Fruit fly (Drosophila melanogaster) whole organism, embryonic: ENCODE results near the gene Drgx.
A peak's percentile ranks its signal among the peaks of the same experiment; 100 is the strongest.

Experiments used
- Abd-B ChIP-seq: fragments of 200-800 bp; sonication (Bioruptor generic); optimal IDR thresholded peaks from 2 replicates; lab custom pipeline; 2018; ENCODE audit warnings: missing biosample characterization, mild to moderate bottlenecking, missing genetic modification characterization, moderate library complexity
- Ada2b ChIP-seq: fragments of 200-800 bp; sonication (Bioruptor generic); IDR thresholded peaks from 2 replicates; pipeline ENCODE4 v1.3.6; 2022; ENCODE audit warnings: missing biosample characterization, missing genetic modification characterization
- CG10979 ChIP-seq: fragments of 200-800 bp; sonication (Bioruptor generic); optimal IDR thresholded peaks from 2 replicates; lab custom pipeline; 2018; ENCODE audit warnings: missing biosample characterization, mild to moderate bottlenecking, missing genetic modification characterization, moderate library complexity
- CG11504 ChIP-seq: fragments of 200-800 bp; sonication (Bioruptor generic); optimal IDR thresholded peaks from 3 replicates; lab custom pipeline; 2019; ENCODE audit warnings: missing biosample characterization, mild to moderate bottlenecking, missing genetic modification characterization, moderate library complexity
- CG1233 ChIP-seq: fragments of 200-800 bp; sonication (Bioruptor generic); optimal IDR thresholded peaks from 4 replicates; lab custom pipeline; 2018; ENCODE audit warnings: missing biosample characterization, mild to moderate bottlenecking, missing genetic modification characterization
- CG12391 ChIP-seq: fragments of 200-800 bp; sonication (Bioruptor generic); optimal IDR thresholded peaks from 3 replicates; lab custom pipeline; 2018; ENCODE audit warnings: missing biosample characterization, mild to moderate bottlenecking, missing genetic modification characterization, moderate library complexity
- CG14710 ChIP-seq: fragments of 200-800 bp; sonication (Bioruptor generic); optimal IDR thresholded peaks from 3 replicates; lab custom pipeline; 2019; ENCODE audit warnings: missing biosample characterization, mild to moderate bottlenecking, missing genetic modification characterization, moderate library complexity
- CG17359 ChIP-seq: fragments of 200-800 bp; sonication (Bioruptor generic); optimal IDR thresholded peaks from 3 replicates; lab custom pipeline; 2018; ENCODE audit warnings: missing biosample characterization, mild to moderate bottlenecking, missing genetic modification characterization, moderate library complexity
- CG17912 ChIP-seq: fragments of 200-800 bp; sonication (Bioruptor generic); optimal IDR thresholded peaks from 2 replicates; lab custom pipeline; 2018; ENCODE audit warnings: missing biosample characterization, mild to moderate bottlenecking, missing genetic modification characterization
- CG2120 ChIP-seq: fragments of 200-800 bp; sonication (Bioruptor generic); optimal IDR thresholded peaks from 3 replicates; lab custom pipeline; 2016; ENCODE audit warnings: missing biosample characterization, missing genetic modification characterization
- CG32532 ChIP-seq: fragments of 200-800 bp; sonication (Bioruptor generic); IDR thresholded peaks from 2 replicates; pipeline ENCODE4 v1.3.6; 2022; ENCODE audit warnings: missing biosample characterization, missing genetic modification characterization
- CG32767 ChIP-seq: fragments of 200-800 bp; sonication (Bioruptor generic); IDR thresholded peaks from 2 replicates; pipeline ENCODE4 v1.3.6; 2022; ENCODE audit warnings: missing biosample characterization, missing genetic modification characterization
- CG33557 ChIP-seq: fragments of 200-800 bp; sonication (Bioruptor generic); optimal IDR thresholded peaks from 2 replicates; lab custom pipeline; 2019; ENCODE audit warnings: missing biosample characterization, mild to moderate bottlenecking, missing genetic modification characterization, moderate library complexity
- CG3407 ChIP-seq: fragments of 200-800 bp; sonication (Bioruptor generic); optimal IDR thresholded peaks from 2 replicates; lab custom pipeline; 2018; ENCODE audit warnings: missing biosample characterization, mild to moderate bottlenecking, missing genetic modification characterization
- CG7556 ChIP-seq: fragments of 200-800 bp; sonication (Bioruptor generic); optimal IDR thresholded peaks from 2 replicates; lab custom pipeline; 2017; ENCODE audit warnings: missing biosample characterization, mild to moderate bottlenecking, missing genetic modification characterization
- CG8765 ChIP-seq: fragments of 200-800 bp; sonication (Bioruptor generic); IDR thresholded peaks from 2 replicates; pipeline ENCODE4 v1.3.6; 2022; ENCODE audit warnings: missing biosample characterization, missing genetic modification characterization
- CG8924 ChIP-seq: fragments of 200-800 bp; optimal IDR thresholded peaks from 3 replicates; lab custom pipeline; 2019; ENCODE audit warnings: missing biosample characterization, mild to moderate bottlenecking, missing genetic modification characterization, moderate library complexity
- CG9876 ChIP-seq: fragments of 200-800 bp; sonication (Bioruptor generic); optimal IDR thresholded peaks from 2 replicates; lab custom pipeline; 2016; ENCODE audit warnings: missing biosample characterization, missing genetic modification characterization
- Camta ChIP-seq: fragments of 200-800 bp; sonication (Bioruptor generic); optimal IDR thresholded peaks from 2 replicates; lab custom pipeline; 2016; ENCODE audit warnings: missing biosample characterization, missing genetic modification characterization
- D ChIP-seq, 2 experiments: fragments of 200-800 bp in 1 of 2; fragments of >200 bp in 1 of 2; sonication (Bioruptor generic) in 1 of 2; optimal IDR thresholded peaks; 2 replicates in 1 of 2; 3 replicates in 1 of 2; lab custom pipeline; 2017; ENCODE audit warnings: mild to moderate bottlenecking in 1 of 2, missing biosample characterization in 1 of 2, missing genetic modification characterization in 1 of 2, missing genetic modification reagents in 1 of 2
- Doc2 ChIP-seq: fragments of 200-800 bp; sonication (Bioruptor generic); IDR thresholded peaks from 2 replicates; pipeline ENCODE4 v1.3.6; 2022; ENCODE audit warnings: missing biosample characterization, missing genetic modification characterization
- Drgx ChIP-seq: fragments of 200-800 bp; sonication (Bioruptor generic); IDR thresholded peaks from 2 replicates; pipeline ENCODE4 v1.3.6; 2022; ENCODE audit warnings: missing biosample characterization, missing genetic modification characterization
- HLH4C ChIP-seq: fragments of 200-800 bp; sonication (Bioruptor generic); IDR thresholded peaks from 3 replicates; pipeline ENCODE4 v1.3.6; 2022; ENCODE audit warnings: missing biosample characterization, missing genetic modification characterization; ENCODE audit not compliant: partially characterized antibody
- Hey ChIP-seq: fragments of 200-800 bp; sonication (Bioruptor generic); optimal IDR thresholded peaks from 3 replicates; lab custom pipeline; 2018; ENCODE audit warnings: missing biosample characterization, mild to moderate bottlenecking, missing genetic modification characterization
- Hmx ChIP-seq: fragments of 200-800 bp; sonication (Bioruptor generic); optimal IDR thresholded peaks from 2 replicates; lab custom pipeline; 2016; ENCODE audit warnings: missing biosample characterization, missing genetic modification characterization
- Hr78 ChIP-seq, 2 experiments: fragments of 200-800 bp in 1 of 2; fragments of >200 bp in 1 of 2; sonication (Bioruptor generic) in 1 of 2; optimal IDR thresholded peaks; 2 replicates each; lab custom pipeline; 2017 to 2019; ENCODE audit warnings: missing biosample characterization in 2 of 2, missing genetic modification characterization in 2 of 2, mild to moderate bottlenecking in 1 of 2, moderate library complexity in 1 of 2
- Med ChIP-seq: fragments of 200-800 bp; sonication (Bioruptor generic); peaks from one replicate; lab custom pipeline; 2016; ENCODE audit warnings: missing biosample characterization, missing genetic modification characterization, mild to moderate bottlenecking, inconsistent platforms, moderate library complexity
- Myb ChIP-seq: fragments of 200-800 bp; sonication (Bioruptor generic); optimal IDR thresholded peaks from 2 replicates; lab custom pipeline; 2016; ENCODE audit warnings: missing biosample characterization, missing genetic modification characterization
- NFAT ChIP-seq: fragments of 200-800 bp; sonication (Bioruptor generic); IDR thresholded peaks from 2 replicates; pipeline ENCODE4 v1.3.6; 2022; ENCODE audit warnings: missing biosample characterization, missing genetic modification characterization
- Oaz ChIP-seq: fragments of 200-800 bp; sonication (Bioruptor generic); IDR thresholded peaks from 2 replicates; pipeline ENCODE4 v1.3.6; 2022; ENCODE audit warnings: missing biosample characterization, missing genetic modification characterization
- Rfx ChIP-seq: fragments of 200-800 bp; sonication (Bioruptor generic); IDR thresholded peaks from 2 replicates; pipeline ENCODE4 v1.3.6; 2022; ENCODE audit warnings: missing biosample characterization, missing genetic modification characterization
- Six4 ChIP-seq: fragments of 200-800 bp; sonication (Bioruptor generic); optimal IDR thresholded peaks from 2 replicates; lab custom pipeline; 2016; ENCODE audit warnings: missing biosample characterization, missing genetic modification characterization
- Xbp1 ChIP-seq: fragments of 200-800 bp; sonication (Bioruptor generic); optimal IDR thresholded peaks from 3 replicates; lab custom pipeline; 2016; ENCODE audit warnings: missing biosample characterization, mild to moderate bottlenecking, missing genetic modification characterization
- abd-A ChIP-seq: fragments of 200-800 bp; sonication (Bioruptor generic); optimal IDR thresholded peaks from 3 replicates; lab custom pipeline; 2019; ENCODE audit warnings: missing biosample characterization, mild to moderate bottlenecking, missing genetic modification characterization, moderate library complexity
- bbx ChIP-seq: fragments of 200-800 bp; sonication (Bioruptor generic); IDR thresholded peaks from 2 replicates; pipeline ENCODE4 v1.3.6; 2022; ENCODE audit warnings: missing biosample characterization, missing genetic modification characterization; ENCODE audit not compliant: partially characterized antibody
- bsh ChIP-seq, 2 experiments: fragments of 200-800 bp; sonication (Bioruptor generic); optimal IDR thresholded peaks; 2 replicates each; lab custom pipeline; 2017 to 2018; ENCODE audit warnings: mild to moderate bottlenecking in 2 of 2, missing biosample characterization in 2 of 2, missing genetic modification characterization in 2 of 2, moderate library complexity in 1 of 2
- emc ChIP-seq: fragments of 200-800 bp; sonication (Bioruptor generic); optimal IDR thresholded peaks from 2 replicates; lab custom pipeline; 2016; ENCODE audit warnings: missing biosample characterization, missing genetic modification characterization
- exex ChIP-seq: fragments of 200-800 bp; sonication (Bioruptor generic); optimal IDR thresholded peaks from 4 replicates; lab custom pipeline; 2018; ENCODE audit warnings: missing biosample characterization, mild to moderate bottlenecking, missing genetic modification characterization, moderate library complexity
- grau ChIP-seq: fragments of 200-800 bp; optimal IDR thresholded peaks from 3 replicates; lab custom pipeline; 2019; ENCODE audit warnings: missing biosample characterization, mild to moderate bottlenecking, missing genetic modification characterization, moderate library complexity
- grn ChIP-seq: fragments of 200-800 bp; sonication (Bioruptor generic); optimal IDR thresholded peaks from 3 replicates; lab custom pipeline; 2017; ENCODE audit warnings: missing biosample characterization, missing genetic modification characterization
- gt ChIP-seq: fragments of 200-800 bp; sonication (Bioruptor generic); IDR thresholded peaks from 2 replicates; pipeline ENCODE4 v1.3.6; 2022; ENCODE audit warnings: missing biosample characterization, missing genetic modification characterization
- nerfin-1 ChIP-seq: fragments of 200-800 bp; sonication (Bioruptor generic); optimal IDR thresholded peaks from 3 replicates; lab custom pipeline; 2019; ENCODE audit warnings: missing biosample characterization, mild to moderate bottlenecking, missing genetic modification characterization, moderate library complexity
- ro ChIP-seq: fragments of 200-800 bp; sonication (Bioruptor generic); IDR thresholded peaks from 2 replicates; pipeline ENCODE4 v1.3.6; 2022; ENCODE audit warnings: missing biosample characterization, missing genetic modification characterization
- sens ChIP-seq: fragments of 200-800 bp; sonication (Bioruptor generic); peaks from one replicate; lab custom pipeline; 2016; ENCODE audit warnings: missing biosample characterization, missing genetic modification characterization
- seq ChIP-seq: fragments of 200-800 bp; sonication (Bioruptor generic); IDR thresholded peaks from 2 replicates; pipeline ENCODE4 v1.3.6; 2022; ENCODE audit warnings: missing biosample characterization, missing genetic modification characterization
- sug ChIP-seq: fragments of 200-800 bp; optimal IDR thresholded peaks from 2 replicates; lab custom pipeline; 2019; ENCODE audit warnings: missing biosample characterization, mild to moderate bottlenecking, missing genetic modification characterization, moderate library complexity
- tna ChIP-seq: fragments of 200-800 bp; sonication (Bioruptor generic); IDR thresholded peaks from 2 replicates; pipeline ENCODE4 v1.3.6; 2022; ENCODE audit warnings: missing biosample characterization, missing genetic modification characterization; ENCODE audit not compliant: partially characterized antibody
- trem ChIP-seq: fragments of 200-800 bp; optimal IDR thresholded peaks from 3 replicates; lab custom pipeline; 2019; ENCODE audit warnings: missing biosample characterization, mild to moderate bottlenecking, missing genetic modification characterization, moderate library complexity
- tup ChIP-seq: fragments of 200-800 bp; sonication (Bioruptor generic); optimal IDR thresholded peaks from 2 replicates; lab custom pipeline; 2016; ENCODE audit warnings: missing biosample characterization, mild to moderate bottlenecking, missing genetic modification characterization, moderate library complexity
- unc-4 ChIP-seq: fragments of 200-800 bp; sonication (Bioruptor generic); IDR thresholded peaks from 2 replicates; pipeline ENCODE4 v1.3.6; 2022; ENCODE audit warnings: missing biosample characterization, missing genetic modification characterization; ENCODE audit not compliant: partially characterized antibody
- zfh1 ChIP-seq: fragments of 200-800 bp; sonication (Bioruptor generic); IDR thresholded peaks from 3 replicates; pipeline ENCODE4 v1.3.6; 2022; ENCODE audit warnings: missing biosample characterization, missing genetic modification characterization

The Drgx gene

dm6 chr2L:3656667-3657066 lies 5.9 kb upstream of the Drgx start, which contains the start of gene for (continued):
- no peak for TF ChIP-seq CG33557 (GFP tag; lab: Kevin White, UChicago)
- no peak for TF ChIP-seq Camta
- TF ChIP-seq Myb (GFP tag; lab: Kevin White, UChicago) = no peak
- no peak for TF ChIP-seq Ada2b (GFP tag; lab: Robert Waterston, UW)
- TF ChIP-seq sens = peak; percentile 20
- no peak for TF ChIP-seq CG10979 (tag; lab: Kevin White, UChicago)
- no peak for TF ChIP-seq zfh1 (GFP tag; lab: Robert Waterston, UW)
- TF ChIP-seq sug (tag; lab: Kevin White, UChicago) = no peak
- TF ChIP-seq nerfin-1 (tag; lab: Kevin White, UChicago) = no peak
- no peak for TF ChIP-seq CG9876 (GFP tag; lab: Kevin White, UChicago)
- TF ChIP-seq CG2120 (GFP tag; lab: Kevin White, UChicago) = no peak
- no peak for TF ChIP-seq CG17912
- TF ChIP-seq Abd-B (GFP tag; lab: Kevin White, UChicago) = no peak
- no peak for TF ChIP-seq HLH4C (GFP tag; lab: Robert Waterston, UW)
- no peak for TF ChIP-seq CG7556 (GFP tag; lab: Kevin White, UChicago)
- no peak for TF ChIP-seq abd-A (tag; lab: Kevin White, UChicago)
- no peak for TF ChIP-seq ro
- peak; percentile 21; the same call in 1 of the 2 replicates for TF ChIP-seq bbx (GFP tag; lab: Robert Waterston, UW)
- no peak for TF ChIP-seq bsh (GFP tag; optimal IDR thresholded peaks at IDR 0.05; lab: Kevin White, UChicago)
- no peak for TF ChIP-seq Xbp1 (GFP tag; lab: Kevin White, UChicago)
- TF ChIP-seq CG17359 (tag; lab: Kevin White, UChicago) = no peak
- no peak for TF ChIP-seq CG3407 (GFP tag; lab: Kevin White, UChicago)
- peak; percentile 19; the same call in 1 of the 2 replicates for TF ChIP-seq CG32532
- no peak for TF ChIP-seq grau (tag; lab: Kevin White, UChicago)
- TF ChIP-seq D (optimal IDR thresholded peaks at IDR 0.05; lab: Kevin White, UChicago) = no peak
- no peak for TF ChIP-seq D (GFP tag; optimal IDR thresholded peaks at IDR 0.05; lab: Kevin White, UChicago)
- TF ChIP-seq tup (GFP tag; lab: Kevin White, UChicago) = no peak
- TF ChIP-seq Doc2 = no peak
- TF ChIP-seq gt (GFP tag; lab: Robert Waterston, UW) = no peak
- TF ChIP-seq emc (GFP tag; lab: Kevin White, UChicago) = no peak
- TF ChIP-seq CG8765 (GFP tag; lab: Robert Waterston, UW) = no peak
- no peak for TF ChIP-seq CG11504 (tag; lab: Kevin White, UChicago)
- peak; percentile 50 for TF ChIP-seq Med
- no peak for TF ChIP-seq exex
- no peak for TF ChIP-seq tna
- no peak for TF ChIP-seq Hey (tag; lab: Kevin White, UChicago)
- no peak for TF ChIP-seq Hmx
- TF ChIP-seq trem (tag; lab: Kevin White, UChicago) = no peak
- no peak for TF ChIP-seq CG32767 (GFP tag; lab: Robert Waterston, UW)
- no peak for TF ChIP-seq Six4 (GFP tag; lab: Kevin White, UChicago)
- peak; percentile 15; the same call in 1 of the 2 replicates for TF ChIP-seq Rfx (GFP tag; lab: Robert Waterston, UW)
- TF ChIP-seq CG12391 (tag; lab: Kevin White, UChicago) = no peak
- TF ChIP-seq seq = no peak
- no peak for TF ChIP-seq Oaz (GFP tag; lab: Robert Waterston, UW)
- TF ChIP-seq CG8924 (tag; lab: Kevin White, UChicago) = no peak
- no peak for TF ChIP-seq CG14710 (tag; lab: Kevin White, UChicago)
- no peak for TF ChIP-seq unc-4
- no peak for TF ChIP-seq Drgx (GFP tag; lab: Robert Waterston, UW)
- TF ChIP-seq CG1233 (GFP tag; lab: Kevin White, UChicago) = no peak
- TF ChIP-seq NFAT (GFP tag; lab: Robert Waterston, UW) = no peak
- no peak for TF ChIP-seq Hr78 (GFP tag; optimal IDR thresholded peaks at IDR 0.05; lab: Kevin White, UChicago)
- no peak for TF ChIP-seq grn (GFP tag; lab: Kevin White, UChicago)
